Fruit fly (Drosophila melanogaster) whole organism, prepupa: ENCODE data around the gene CG14960.

Experiments
- CG6792 ChIP-seq: fragments of 200-800 bp; sonication (Bioruptor generic); optimal IDR thresholded peaks from 3 replicates; lab custom pipeline; 2016; ENCODE audit warnings: missing biosample characterization, missing genetic modification characterization
- Met ChIP-seq: fragments of 200-800 bp; sonication (Bioruptor generic); optimal IDR thresholded peaks from 3 replicates; lab custom pipeline; 2016; ENCODE audit warnings: missing biosample characterization, missing genetic modification characterization

- TF ChIP-seq Met (no peak), CG6792 (no peak)
These were observed 2.7 kb upstream of the CG14960 start, which contains the start of gene CG34265 for dm6 chr3L:3268161-3268560.
